Worm (Caenorhabditis elegans) whole organism, L1 larva: ENCODE measurements around the gene CD4.11.

ENCODE experiments used
- ama-1 ChIP-seq: fragments of 150-350 bp; optimal IDR thresholded peaks from 2 replicates; lab custom pipeline; 2014
- ceh-90 ChIP-seq: sonication (generic microtip); optimal IDR thresholded peaks from 2 replicates; lab custom pipeline; 2016; ENCODE audit warnings: missing genetic modification characterization, missing compliant biosample characterization
- egl-27 ChIP-seq, 2 experiments: fragments of 150-350 bp in 1 of 2; sonication (generic microtip); optimal IDR thresholded peaks; 3 replicates each; lab custom pipeline; 2017 to 2018; ENCODE audit warnings: missing biosample characterization in 2 of 2, missing genetic modification characterization in 2 of 2, missing genetic modification reagents in 2 of 2
- hlh-17 ChIP-seq: fragments of 200-800 bp; sonication (Bioruptor generic); optimal IDR thresholded peaks from 2 replicates; lab custom pipeline; 2018; ENCODE audit warnings: missing genetic modification characterization, mild to moderate bottlenecking, missing compliant biosample characterization, moderate library complexity, borderline replicate concordance
- jun-1 ChIP-seq: fragments of 150-350 bp; optimal IDR thresholded peaks from 2 replicates; lab custom pipeline; 2014; ENCODE audit warnings: missing biosample characterization, missing genetic modification reagents, missing genetic modification characterization
- lin-13 ChIP-seq: fragments of 150-350 bp; optimal IDR thresholded peaks from 2 replicates; lab custom pipeline; 2014; ENCODE audit warnings: missing biosample characterization, missing genetic modification reagents, missing genetic modification characterization
- lin-35 ChIP-seq, 2 experiments: fragments of 150-350 bp; optimal IDR thresholded peaks; 2 replicates each; lab custom pipeline; 2014; ENCODE audit warnings: missing biosample characterization in 2 of 2, missing genetic modification characterization in 2 of 2, missing genetic modification reagents in 2 of 2
- nhr-28 ChIP-seq: fragments of 150-350 bp; optimal IDR thresholded peaks from 2 replicates; lab custom pipeline; 2014; ENCODE audit warnings: missing biosample characterization, missing genetic modification characterization
- nhr-71 ChIP-seq: sonication (generic microtip); optimal IDR thresholded peaks from 2 replicates; lab custom pipeline; 2016; ENCODE audit warnings: mild to moderate bottlenecking, missing genetic modification characterization, moderate library complexity, missing compliant biosample characterization
- rnt-1 ChIP-seq: sonication (generic microtip); optimal IDR thresholded peaks from 2 replicates; lab custom pipeline; 2016; ENCODE audit warnings: mild to moderate bottlenecking, missing genetic modification characterization, moderate library complexity, missing compliant biosample characterization
- ztf-11 ChIP-seq, 2 experiments: sonication (generic microtip); optimal IDR thresholded peaks; 2 replicates each; lab custom pipeline; 2016 to 2017; ENCODE audit warnings: missing genetic modification characterization in 2 of 2, missing biosample characterization in 1 of 2, missing compliant biosample characterization in 1 of 2

ce11 chrV:5538500-5538899, 46.4 kb upstream of the CD4.11 start, which contains the start of gene cft-1:
- no peak for TF ChIP-seq ceh-90 (tag; lab: Kevin White, UChicago)
- TF ChIP-seq ama-1 (lab: Kevin White, UChicago): no peak
- no peak for TF ChIP-seq egl-27 (tag; optimal IDR thresholded peaks at IDR 0.05; lab: Kevin White, UChicago)
- no peak for TF ChIP-seq jun-1
- TF ChIP-seq lin-13 (GFP tag; lab: Kevin White, UChicago): no peak
- no peak for TF ChIP-seq rnt-1 (tag; lab: Kevin White, UChicago)
- TF ChIP-seq hlh-17: no peak
- TF ChIP-seq lin-35 (GFP tag; optimal IDR thresholded peaks at IDR 0.05; lab: Kevin White, UChicago): no peak
- no peak for TF ChIP-seq ztf-11 (tag; optimal IDR thresholded peaks at IDR 0.05; lab: Kevin White, UChicago)
- no peak for TF ChIP-seq nhr-28
- TF ChIP-seq nhr-71 (tag; lab: Kevin White, UChicago): no peak
